Worm (Caenorhabditis elegans) whole organism, L4/young adult: Measurements from ENCODE around the gene nhr-54.

Source experiments
- W03F9.2 ChIP-seq: fragments of 150-350 bp; optimal IDR thresholded peaks from 2 replicates; lab custom pipeline; 2014; ENCODE audit warnings: missing biosample characterization, missing genetic modification characterization
- dao-5 ChIP-seq: sonication (generic microtip); optimal IDR thresholded peaks from 2 replicates; lab custom pipeline; 2016; ENCODE audit warnings: missing genotype, missing genetic modification characterization, moderate library complexity, missing compliant biosample characterization
- him-1 ChIP-seq: sonication (generic microtip); optimal IDR thresholded peaks from 2 replicates; lab custom pipeline; 2016; ENCODE audit warnings: missing genotype, missing genetic modification reagents, missing genetic modification characterization, missing compliant biosample characterization

ce11 chrV:16517619-16518018, 11.9 kb upstream of the nhr-54 start, which contains the start of gene F36D3.4:
- TF ChIP-seq dao-5 (no peak), W03F9.2 (tag; lab: Kevin White, UChicago) (no peak), him-1 (no peak)
